Worm (Caenorhabditis elegans): ENCODE measurements around the gene Y59H11AR.10.

DNA sequence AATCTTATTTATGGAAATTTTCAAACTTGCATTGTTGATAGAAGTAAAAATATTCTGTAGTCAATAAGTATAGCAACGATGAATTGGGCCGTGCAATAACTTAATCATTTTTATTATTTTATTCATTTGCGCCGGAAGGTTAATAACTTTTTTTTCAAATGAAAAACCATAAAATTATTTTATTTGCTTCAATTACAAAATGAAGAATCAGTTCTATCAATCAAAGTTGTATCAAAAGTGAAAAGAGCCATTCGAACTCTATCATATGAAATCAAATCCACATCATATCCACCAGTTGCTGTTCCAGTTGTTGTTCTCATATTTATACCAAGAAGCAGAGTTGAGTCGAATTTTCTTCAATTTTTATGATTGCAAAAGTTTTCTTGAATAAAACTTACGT, 45.5 kb downstream of the Y59H11AR.10 start, which contains the start of gene cyp-33E1:
- TF ChIP-seq ztf-29 (GFP tag; IDR thresholded peaks at IDR 0.05) (no peak), tab-1 (GFP tag; IDR thresholded peaks at IDR 0.05) (no peak), flt-1 (GFP tag; IDR thresholded peaks at IDR 0.05) (no peak), cog-1 (tag; optimal IDR thresholded peaks at IDR 0.05) (no peak), klf-2 (GFP tag; conservative IDR thresholded peaks at IDR 0.05) (no peak), ztf-23 (GFP tag; IDR thresholded peaks at IDR 0.05) (no peak)
